Worm (Caenorhabditis elegans): ENCODE measurements around the gene R102.4.

- TF ChIP-seq mdl-1 (tag; optimal IDR thresholded peaks at IDR 0.05) (no peak), madf-5 (GFP tag; IDR thresholded peaks at IDR 0.05) (no peak), ctbp-1 (GFP tag; IDR thresholded peaks at IDR 0.05) (no peak), mep-1 (tag; optimal IDR thresholded peaks at IDR 0.05) (no peak), lsy-2 (tag; optimal IDR thresholded peaks at IDR 0.05) (no peak), snpc-4 (tag; optimal IDR thresholded peaks at IDR 0.05) (no peak), nhr-25 (tag; optimal IDR thresholded peaks at IDR 0.05; ENCODE audit: borderline replicate concordance, insufficient read depth) (no peak), jun-1 (tag; optimal IDR thresholded peaks at IDR 0.05) (no peak), aly-2 (tag; optimal IDR thresholded peaks at IDR 0.05) (no peak)
Observed at ce11 chrIV:10718865-10719264, 23.8 kb upstream of the R102.4 start.

Measured in whole organism, L4 larva.